Worm (Caenorhabditis elegans) whole organism, L2 larva: Measurements from ENCODE around the gene fbxb-103.
A peak's percentile ranks its signal among the peaks of the same experiment; 100 is the strongest.

Experiments
- C34F6.9 ChIP-seq: fragments of 150-350 bp; optimal IDR thresholded peaks from 2 replicates; lab custom pipeline; 2014; ENCODE audit warnings: missing biosample characterization, missing genetic modification characterization
- F13H6.1 ChIP-seq: sonication (generic microtip); optimal IDR thresholded peaks from 2 replicates; lab custom pipeline; 2016; ENCODE audit warnings: missing genetic modification characterization, missing compliant biosample characterization
- R02D3.7 ChIP-seq: fragments of 150-350 bp; optimal IDR thresholded peaks from 2 replicates; lab custom pipeline; 2014; ENCODE audit warnings: missing biosample characterization, missing genetic modification characterization
- Y55F3AM.14 ChIP-seq: fragments of 200-800 bp; sonication (Bioruptor generic); optimal IDR thresholded peaks from 2 replicates; lab custom pipeline; 2018; ENCODE audit warnings: mild to moderate bottlenecking, missing genetic modification characterization, missing compliant biosample characterization
- ama-1 ChIP-seq: fragments of 150-350 bp; optimal IDR thresholded peaks from 2 replicates; lab custom pipeline; 2018; ENCODE audit warnings: inconsistent platforms
- blmp-1 ChIP-seq: sonication (generic microtip); optimal IDR thresholded peaks from 2 replicates; lab custom pipeline; 2017; ENCODE audit warnings: missing genetic modification characterization, mild to moderate bottlenecking, missing compliant biosample characterization, antibody characterized with exemption, moderate library complexity; ENCODE audit not compliant: insufficient read depth
- ceh-16 ChIP-seq: fragments of 150-350 bp; optimal IDR thresholded peaks from 2 replicates; lab custom pipeline; 2014; ENCODE audit warnings: missing biosample characterization, missing genetic modification characterization
- ceh-82 ChIP-seq: fragments of 150-350 bp; optimal IDR thresholded peaks from 2 replicates; lab custom pipeline; 2014; ENCODE audit warnings: missing biosample characterization, missing genetic modification characterization
- crh-2 ChIP-seq: sonication (generic microtip); optimal IDR thresholded peaks from 2 replicates; lab custom pipeline; 2017; ENCODE audit warnings: missing biosample characterization, missing genetic modification characterization
- dmd-4 ChIP-seq: sonication (generic microtip); optimal IDR thresholded peaks from 2 replicates; lab custom pipeline; 2017; ENCODE audit warnings: missing biosample characterization, missing genetic modification characterization
- egl-27 ChIP-seq: sonication (generic microtip); optimal IDR thresholded peaks from 3 replicates; lab custom pipeline; 2017; ENCODE audit warnings: missing biosample characterization, missing genetic modification reagents, missing genetic modification characterization
- elt-1 ChIP-seq: fragments of 150-350 bp; optimal IDR thresholded peaks from 2 replicates; lab custom pipeline; 2014; ENCODE audit warnings: missing biosample characterization, missing genetic modification characterization
- fos-1 ChIP-seq: fragments of 150-350 bp; optimal IDR thresholded peaks from 2 replicates; lab custom pipeline; 2014; ENCODE audit warnings: missing biosample characterization, missing genetic modification characterization
- gmeb-1 ChIP-seq: fragments of 150-350 bp; optimal IDR thresholded peaks from 2 replicates; lab custom pipeline; 2014; ENCODE audit warnings: missing biosample characterization, missing genetic modification characterization
- lin-11 ChIP-seq: fragments of 150-350 bp; sonication (generic microtip); optimal IDR thresholded peaks from 2 replicates; lab custom pipeline; 2014; ENCODE audit warnings: missing biosample characterization, missing genetic modification characterization, inconsistent platforms, mixed read lengths
- lin-13 ChIP-seq: fragments of 150-350 bp; optimal IDR thresholded peaks from 2 replicates; lab custom pipeline; 2014; ENCODE audit warnings: missing biosample characterization, missing genetic modification reagents, missing genetic modification characterization
- lin-39 ChIP-seq: fragments of 150-350 bp; optimal IDR thresholded peaks from 2 replicates; lab custom pipeline; 2014; ENCODE audit warnings: missing biosample characterization, missing genetic modification reagents, missing genetic modification characterization
- lsy-2 ChIP-seq, 2 experiments: fragments of 150-350 bp in 1 of 2; sonication (generic microtip) in 1 of 2; optimal IDR thresholded peaks; 2 replicates each; lab custom pipeline; 2014 to 2017; ENCODE audit warnings: missing biosample characterization in 2 of 2, missing genetic modification characterization in 2 of 2
- mdl-1 ChIP-seq, 2 experiments: fragments of 150-350 bp in 1 of 2; sonication (generic microtip) in 1 of 2; optimal IDR thresholded peaks; 2 replicates each; lab custom pipeline; 2017; ENCODE audit warnings: missing biosample characterization in 2 of 2, missing genetic modification characterization in 2 of 2
- nhr-10 ChIP-seq: sonication (generic microtip); optimal IDR thresholded peaks from 2 replicates; lab custom pipeline; 2017; ENCODE audit warnings: missing biosample characterization, missing genetic modification characterization
- nhr-11 ChIP-seq: fragments of 150-350 bp; optimal IDR thresholded peaks from 2 replicates; lab custom pipeline; 2014; ENCODE audit warnings: missing biosample characterization, missing genetic modification characterization
- nhr-12 ChIP-seq: fragments of 150-350 bp; optimal IDR thresholded peaks from 2 replicates; lab custom pipeline; 2014; ENCODE audit warnings: missing biosample characterization, missing genetic modification characterization
- nhr-129 ChIP-seq: fragments of 150-350 bp; optimal IDR thresholded peaks from 2 replicates; lab custom pipeline; 2014; ENCODE audit warnings: missing biosample characterization, missing genetic modification characterization
- nhr-21 ChIP-seq: fragments of 150-350 bp; optimal IDR thresholded peaks from 2 replicates; lab custom pipeline; 2014; ENCODE audit warnings: missing biosample characterization, missing genetic modification characterization
- nhr-23 ChIP-seq: fragments of 150-350 bp; optimal IDR thresholded peaks from 2 replicates; lab custom pipeline; 2014; ENCODE audit warnings: missing biosample characterization, missing genetic modification reagents, missing genetic modification characterization
- nhr-237 ChIP-seq: fragments of 150-350 bp; optimal IDR thresholded peaks from 2 replicates; lab custom pipeline; 2014; ENCODE audit warnings: missing biosample characterization, missing genetic modification characterization
- nhr-25 ChIP-seq: fragments of 150-350 bp; sonication (generic microtip); optimal IDR thresholded peaks from 3 replicates; lab custom pipeline; 2014; ENCODE audit warnings: missing biosample characterization, missing genetic modification characterization
- nhr-6 ChIP-seq: fragments of 150-350 bp; optimal IDR thresholded peaks from 2 replicates; lab custom pipeline; 2014; ENCODE audit warnings: missing biosample characterization, missing genetic modification characterization
- peb-1 ChIP-seq: fragments of 150-350 bp; optimal IDR thresholded peaks from 2 replicates; lab custom pipeline; 2014; ENCODE audit warnings: missing biosample characterization, missing genetic modification characterization
- sem-4 ChIP-seq: fragments of 150-350 bp; optimal IDR thresholded peaks from 2 replicates; lab custom pipeline; 2014; ENCODE audit warnings: missing biosample characterization, missing genetic modification reagents, missing genetic modification characterization
- skn-1 ChIP-seq: sonication (generic microtip); optimal IDR thresholded peaks from 2 replicates; lab custom pipeline; 2017; ENCODE audit warnings: missing biosample characterization, missing genetic modification characterization
- sma-9 ChIP-seq, 2 experiments: fragments of 150-350 bp in 1 of 2; sonication (generic microtip) in 1 of 2; optimal IDR thresholded peaks; 2 replicates each; lab custom pipeline; 2014 to 2016; ENCODE audit warnings: missing genetic modification characterization in 2 of 2, mild to moderate bottlenecking in 1 of 2, missing biosample characterization in 1 of 2, missing compliant biosample characterization in 1 of 2, missing genetic modification reagents in 1 of 2, moderate library complexity in 1 of 2
- snpc-4 ChIP-seq: fragments of 150-350 bp; optimal IDR thresholded peaks from 2 replicates; lab custom pipeline; 2014; ENCODE audit warnings: missing biosample characterization, missing genetic modification characterization
- unc-39 ChIP-seq: fragments of 150-350 bp; optimal IDR thresholded peaks from 2 replicates; lab custom pipeline; 2014; ENCODE audit warnings: missing biosample characterization, missing genetic modification characterization
- unc-55 ChIP-seq: fragments of 150-350 bp; sonication (generic microtip); optimal IDR thresholded peaks from 3 replicates; lab custom pipeline; 2014; ENCODE audit warnings: missing biosample characterization, missing genetic modification reagents, missing genetic modification characterization
- unc-62 ChIP-seq: fragments of 150-350 bp; optimal IDR thresholded peaks from 2 replicates; lab custom pipeline; 2014; ENCODE audit warnings: missing biosample characterization, missing genetic modification reagents, missing genetic modification characterization
- ztf-11 ChIP-seq: sonication (generic microtip); optimal IDR thresholded peaks from 2 replicates; lab custom pipeline; 2017; ENCODE audit warnings: missing biosample characterization, missing genetic modification characterization
- ztf-4 ChIP-seq: fragments of 150-350 bp; optimal IDR thresholded peaks from 2 replicates; lab custom pipeline; 2014; ENCODE audit warnings: missing biosample characterization, missing genetic modification characterization

The fbxb-103 gene

DNA sequence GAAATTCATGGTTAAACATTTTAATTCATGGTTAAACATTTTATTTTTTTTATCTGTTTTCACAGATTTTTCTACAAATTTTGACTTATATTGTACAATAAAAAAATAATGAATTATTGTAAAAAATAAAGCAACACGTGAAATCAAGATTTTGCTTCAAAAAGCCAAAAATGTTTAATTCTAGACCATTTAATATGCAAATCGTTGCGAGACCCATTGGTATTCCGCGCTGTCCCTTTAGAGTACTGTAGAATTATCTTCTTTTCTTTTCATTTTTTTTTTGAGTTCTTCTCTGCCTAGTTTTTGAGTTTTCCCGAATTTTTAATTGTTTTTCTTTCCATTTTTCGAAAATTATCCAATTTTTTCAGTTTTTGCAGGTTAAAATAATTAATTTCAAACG lies 27.1 kb downstream of the fbxb-103 start, which contains the start of gene Y14H12B.1:
Gene Y14H12B.1, plus strand, starts transcription at position 363 of the 400 bp plus-strand sequence.
- no peak for TF ChIP-seq peb-1 (tag; lab: Kevin White, UChicago)
- TF ChIP-seq unc-62 (GFP tag; lab: Kevin White, UChicago) = no peak

DNA sequence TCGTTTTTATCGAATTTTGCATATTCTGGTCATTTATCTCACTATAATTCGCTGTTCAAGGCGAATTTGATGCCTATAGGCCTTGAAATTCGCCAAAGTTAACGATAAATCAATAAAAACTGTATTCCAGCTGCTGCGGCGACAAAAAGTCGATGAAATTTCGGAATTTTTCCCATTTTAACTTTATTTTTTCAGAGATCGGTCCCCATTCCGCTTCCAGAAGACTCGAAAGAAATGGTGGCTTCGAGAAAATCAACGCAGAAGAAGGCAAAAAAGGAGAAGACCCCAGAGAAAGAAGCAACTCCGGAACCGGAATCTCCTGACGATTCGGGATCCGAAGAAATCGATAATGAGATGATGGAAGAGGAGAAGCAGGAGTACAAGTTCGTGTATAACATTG lies 28.2 kb downstream of the fbxb-103 start:
- TF ChIP-seq lin-39 (tag; lab: Kevin White, UChicago) (no peak), nhr-10 (tag; lab: Kevin White, UChicago) (no peak), nhr-23 (no peak)

DNA sequence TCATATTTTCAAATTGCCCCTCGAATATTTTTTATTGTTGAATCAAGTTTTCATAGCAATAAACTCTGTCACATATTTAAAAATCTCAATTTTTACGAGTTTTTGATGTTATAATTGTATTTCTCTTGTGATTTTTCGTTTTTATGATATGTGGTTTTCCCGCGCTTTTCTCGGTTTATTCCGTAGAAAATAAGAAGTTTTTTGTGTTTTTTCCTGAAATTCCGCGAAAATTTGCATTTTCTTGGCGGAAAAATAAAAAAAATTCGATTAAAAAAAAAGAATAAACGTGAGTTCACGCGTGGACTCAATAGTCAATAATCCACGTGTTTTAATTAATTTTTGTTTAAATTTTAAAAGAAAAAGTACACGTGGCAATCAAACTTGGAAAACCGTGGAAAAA lies 29.1 kb downstream of the fbxb-103 start:
- TF ChIP-seq unc-62 (GFP tag; lab: Kevin White, UChicago) (no peak), crh-2 (no peak), sem-4 (no peak), sma-9 (GFP tag; optimal IDR thresholded peaks at IDR 0.05; lab: Kevin White, UChicago) (no peak), sma-9 (tag; optimal IDR thresholded peaks at IDR 0.05; lab: Kevin White, UChicago) (no peak), ztf-4 (no peak), Y55F3AM.14 (GFP tag; lab: Kevin White, UChicago) (no peak), lsy-2 (tag; optimal IDR thresholded peaks at IDR 0.05; lab: Kevin White, UChicago) (no peak), nhr-25 (tag; lab: Kevin White, UChicago) (no peak), peb-1 (tag; lab: Kevin White, UChicago) (no peak), ama-1 (lab: Kevin White, UChicago) (no peak), lin-13 (GFP tag; lab: Kevin White, UChicago) (no peak), elt-1 (no peak), mdl-1 (tag; optimal IDR thresholded peaks at IDR 0.05; lab: Kevin White, UChicago) (no peak), C34F6.9 (tag; lab: Kevin White, UChicago) (no peak), skn-1 (tag; lab: Kevin White, UChicago) (no peak)

DNA sequence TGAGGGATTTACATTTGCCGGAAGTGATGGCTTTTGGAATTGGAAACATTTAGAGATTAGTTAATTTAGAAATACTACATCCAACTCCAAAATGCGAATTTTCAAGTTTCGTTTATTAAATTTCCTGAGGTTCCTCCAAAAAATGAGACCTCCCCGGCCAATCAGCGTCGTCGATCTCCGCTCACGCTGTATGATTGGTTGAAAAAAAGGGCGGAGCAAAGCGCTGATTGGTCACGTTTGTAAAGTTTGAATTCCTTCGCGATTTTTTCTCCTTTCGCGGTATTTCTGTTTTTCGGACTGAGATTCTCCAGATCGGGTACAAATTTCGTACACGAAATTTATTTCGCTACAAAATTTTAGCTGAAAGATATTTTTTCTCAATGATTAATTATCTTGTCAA lies 40.5 kb downstream of the fbxb-103 start:
- TF ChIP-seq egl-27 (no peak), nhr-25 (tag; lab: Kevin White, UChicago) (no peak), C34F6.9 (tag; lab: Kevin White, UChicago) (no peak), skn-1 (tag; lab: Kevin White, UChicago) (no peak), lin-11 (tag; lab: Kevin White, UChicago) (no peak), ceh-16 (no peak), lin-13 (GFP tag; lab: Kevin White, UChicago) (no peak), unc-55 (GFP tag; lab: Kevin White, UChicago) (no peak), unc-62 (GFP tag; lab: Kevin White, UChicago) (no peak), ama-1 (lab: Kevin White, UChicago) (no peak), lin-39 (tag; lab: Kevin White, UChicago) (no peak), unc-39 (no peak), nhr-237 (tag; lab: Kevin White, UChicago) (no peak), elt-1 (no peak), nhr-12 (tag; lab: Kevin White, UChicago) (no peak), fos-1 (tag; lab: Kevin White, UChicago) (no peak)
- TF ChIP-seq, all 48 proteins: peak for 0

DNA sequence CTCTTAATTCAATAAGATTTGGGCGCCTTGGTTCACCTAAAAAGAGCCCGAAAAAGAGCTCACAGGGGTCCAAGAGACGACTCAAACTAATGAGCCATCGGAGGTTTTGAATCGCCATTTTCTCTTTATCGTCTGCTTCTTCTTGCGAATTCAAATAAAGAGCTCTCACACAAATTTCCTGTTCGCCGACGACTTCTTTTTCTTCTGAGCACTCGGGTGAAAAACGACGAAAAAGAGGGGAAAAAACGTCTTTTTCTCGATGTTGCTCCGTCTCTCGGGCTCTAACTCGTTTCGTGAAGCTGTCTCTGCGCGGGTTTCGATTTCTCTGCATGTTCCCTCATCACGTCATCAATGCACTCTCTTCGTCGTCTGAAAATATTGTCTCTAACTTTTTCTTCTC lies 41.6 kb downstream of the fbxb-103 start:
- no peak for TF ChIP-seq nhr-11
- no peak for TF ChIP-seq Y55F3AM.14 (GFP tag; lab: Kevin White, UChicago)
- no peak for TF ChIP-seq dmd-4 (tag; lab: Kevin White, UChicago)
- no peak for TF ChIP-seq nhr-129
- TF ChIP-seq snpc-4 (tag; lab: Kevin White, UChicago) = no peak
- no peak for TF ChIP-seq ceh-82 (tag; lab: Kevin White, UChicago)
- no peak for TF ChIP-seq lin-11 (tag; lab: Kevin White, UChicago)
- peak; percentile 37 for TF ChIP-seq unc-55 (GFP tag; lab: Kevin White, UChicago)
- peak; percentile 53 for TF ChIP-seq C34F6.9 (tag; lab: Kevin White, UChicago)
- no peak for TF ChIP-seq egl-27
- no peak for TF ChIP-seq ztf-11 (tag; lab: Kevin White, UChicago)
- no peak for TF ChIP-seq sma-9 (GFP tag; optimal IDR thresholded peaks at IDR 0.05; lab: Kevin White, UChicago)
- no peak for TF ChIP-seq sma-9 (tag; optimal IDR thresholded peaks at IDR 0.05; lab: Kevin White, UChicago)

DNA sequence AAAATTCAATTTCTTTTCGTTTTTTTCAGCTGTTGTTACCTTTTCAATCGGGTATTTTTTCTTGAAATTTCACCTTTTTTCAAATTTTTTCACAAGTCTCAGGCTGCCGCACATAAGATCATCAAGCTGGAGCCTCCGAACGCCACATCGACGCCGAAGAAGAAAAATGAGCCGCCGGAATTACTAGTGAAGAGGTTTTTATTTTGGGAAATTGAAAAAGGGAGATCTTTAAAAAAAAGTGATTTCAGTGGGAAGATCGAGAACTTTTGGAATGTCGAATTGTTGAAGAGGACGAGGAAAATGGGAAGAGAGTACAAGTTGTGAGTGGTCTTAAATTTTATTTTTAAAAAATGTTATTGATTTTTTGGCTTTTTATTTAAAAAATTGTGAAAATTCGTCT lies 43.1 kb downstream of the fbxb-103 start, which contains the start of gene sea-2:
Gene sea-2, plus strand, starts transcription at position 301 of the 400 bp plus-strand sequence.
- no peak for TF ChIP-seq unc-39
- TF ChIP-seq nhr-21 (tag; lab: Kevin White, UChicago) = no peak
- no peak for TF ChIP-seq blmp-1 (tag; lab: Kevin White, UChicago)
- no peak for TF ChIP-seq nhr-12 (tag; lab: Kevin White, UChicago)
- TF ChIP-seq peb-1 (tag; lab: Kevin White, UChicago) = no peak
- no peak for TF ChIP-seq Y55F3AM.14 (GFP tag; lab: Kevin White, UChicago)
- TF ChIP-seq R02D3.7 = no peak
- no peak for TF ChIP-seq snpc-4 (tag; lab: Kevin White, UChicago)
- TF ChIP-seq nhr-6 (tag; lab: Kevin White, UChicago) = no peak
- no peak for TF ChIP-seq nhr-23
- TF ChIP-seq C34F6.9 (tag; lab: Kevin White, UChicago) = no peak
- no peak for TF ChIP-seq gmeb-1 (tag; lab: Kevin White, UChicago)
- no peak for TF ChIP-seq F13H6.1 (tag; lab: Kevin White, UChicago)
- no peak for TF ChIP-seq crh-2
